Worm (Caenorhabditis elegans): Measurements from ENCODE around the gene clec-255.

DNA sequence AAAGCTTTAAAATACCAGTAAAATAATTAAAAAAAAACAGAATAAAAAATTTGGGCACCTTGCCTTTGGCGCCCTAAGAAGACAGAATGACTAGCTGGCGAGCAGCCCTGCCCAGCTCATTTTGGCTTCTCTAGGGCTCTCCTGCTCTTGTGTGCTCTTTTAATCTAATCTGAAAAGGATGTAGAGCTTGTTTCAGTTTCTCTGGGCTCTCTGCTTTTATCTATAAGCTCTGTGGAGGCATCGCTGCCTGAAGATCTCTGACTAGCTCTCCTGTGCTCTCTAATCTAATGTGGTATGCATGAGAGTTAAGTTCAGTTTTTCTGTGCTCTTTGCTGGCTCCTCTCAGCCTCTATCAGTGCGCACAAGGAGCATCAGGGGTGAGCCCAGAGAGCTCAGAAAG lies 44.7 kb downstream of the clec-255 start:
- TF ChIP-seq rnt-1 (tag; optimal IDR thresholded peaks at IDR 0.05) (no peak), unc-62 (GFP tag; optimal IDR thresholded peaks at IDR 0.05) (no peak)

All from whole organism, L1 larva.